Fruit fly (Drosophila melanogaster) whole organism, wandering third instar larva: ENCODE measurements around the gene nudC.

Source experiments
- Dif ChIP-seq: fragments of 200-275, 200-300 bp; sonication (Bioruptor generic); optimal IDR thresholded peaks from 2 replicates; lab custom pipeline; 2018; ENCODE audit warnings: missing biosample characterization, missing genetic modification characterization; ENCODE audit not compliant: partially characterized antibody
- Hr83 ChIP-seq: fragments of 200-300 bp; sonication (Bioruptor generic); optimal IDR thresholded peaks from 2 replicates; lab custom pipeline; 2016; ENCODE audit warnings: missing biosample characterization, mild to moderate bottlenecking, missing genetic modification characterization, moderate library complexity; ENCODE audit not compliant: poor library complexity, severe bottlenecking
- Jra ChIP-seq: sonication (Bioruptor generic); optimal IDR thresholded peaks from 2 replicates; lab custom pipeline; 2016; ENCODE audit warnings: missing biosample characterization, missing genetic modification characterization
- foxo ChIP-seq, 2 experiments: fragments of 200-800 bp; sonication (Bioruptor generic); optimal IDR thresholded peaks; 2 replicates in 1 of 2; 3 replicates in 1 of 2; lab custom pipeline; 2016 to 2017; ENCODE audit warnings: missing biosample characterization in 2 of 2, missing genetic modification characterization in 2 of 2
- h ChIP-seq: fragments of 200-800 bp; sonication (Bioruptor generic); optimal IDR thresholded peaks from 3 replicates; lab custom pipeline; 2016; ENCODE audit warnings: missing biosample characterization, mild to moderate bottlenecking, missing genetic modification characterization
- psq ChIP-seq: fragments of 200-800 bp; sonication (Bioruptor generic); optimal IDR thresholded peaks from 3 replicates; lab custom pipeline; 2017; ENCODE audit warnings: missing biosample characterization, mild to moderate bottlenecking, missing genetic modification characterization, moderate library complexity

DNA sequence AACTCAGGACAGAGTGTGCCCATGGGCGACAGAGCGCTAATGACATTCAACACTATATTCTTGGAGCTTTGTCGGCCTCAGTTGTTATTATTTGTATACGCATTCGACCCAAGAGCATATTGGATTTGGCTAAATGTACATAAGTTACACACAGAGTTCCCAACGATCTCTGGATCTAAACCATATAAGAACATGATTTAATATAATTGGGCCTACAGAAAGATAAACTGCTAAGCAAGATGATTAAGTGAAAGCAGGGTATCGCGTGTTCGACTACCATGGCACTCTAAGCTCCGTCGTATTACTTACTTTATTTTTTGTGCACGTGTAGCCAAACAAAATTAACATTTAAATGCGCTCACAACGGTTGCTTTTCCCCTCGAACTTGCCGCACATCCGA lies 44.5 kb upstream of the nudC start:
- no peak for TF ChIP-seq h
- TF ChIP-seq foxo (GFP tag; optimal IDR thresholded peaks at IDR 0.05; lab: Kevin White, UChicago), result no peak
- no peak for TF ChIP-seq Jra (GFP tag; lab: Kevin White, UChicago)
- no peak for TF ChIP-seq Hr83
- no peak for TF ChIP-seq Dif (GFP tag; lab: Kevin White, UChicago)
- TF ChIP-seq psq (GFP tag; lab: Kevin White, UChicago), result no peak
